Fruit fly (Drosophila melanogaster): ENCODE measurements around the gene Mipp1.

Gene Mipp1

dm6 chr3L:16582678-16583315 is 9.7 kb upstream of the Mipp1 start, which contains the start of gene Rpn12 (continued):
- TF ChIP-seq CG42726 (GFP tag; IDR thresholded peaks at IDR 0.05; ENCODE audit: partially characterized antibody) (no peak; the same call in 1 of the 2 replicates), CG14014 (GFP tag; IDR thresholded peaks at IDR 0.05) (no peak; the same call in 1 of the 2 replicates), PHDP (tag; optimal IDR thresholded peaks at IDR 0.05) (peak; percentile 36), D19A (tag; optimal IDR thresholded peaks at IDR 0.05) (peak; percentile 15), prd (optimal IDR thresholded peaks at IDR 0.05) (no peak), prd (GFP tag; IDR thresholded peaks at IDR 0.05) (no peak), lola (GFP tag; optimal IDR thresholded peaks at IDR 0.05) (peak in 1 of 3 experiments; percentile 23), org-1 (GFP tag; optimal IDR thresholded peaks at IDR 0.05) (no peak), CG2712 (tag; optimal IDR thresholded peaks at IDR 0.05) (peak; percentile 43), CG9727 (GFP tag; optimal IDR thresholded peaks at IDR 0.05) (peak; percentile 4), CG30020 (tag; optimal IDR thresholded peaks at IDR 0.05) (peak; percentile 37), bbx (GFP tag; IDR thresholded peaks at IDR 0.05; ENCODE audit: partially characterized antibody) (peak; percentile 82), unpg (GFP tag; optimal IDR thresholded peaks at IDR 0.05) (peak; percentile 20), CG17385 (GFP tag; optimal IDR thresholded peaks at IDR 0.05) (no peak), row (GFP tag; IDR thresholded peaks at IDR 0.05) (peak; percentile 68), Xrp1 (GFP tag; IDR thresholded peaks at IDR 0.05) (peak; percentile 39; the same call in 1 of the 2 replicates), maf-S (GFP tag; optimal IDR thresholded peaks at IDR 0.05) (no peak), pb (GFP tag; optimal IDR thresholded peaks at IDR 0.05) (no peak), gcm (GFP tag; optimal IDR thresholded peaks at IDR 0.05) (no peak), H2.0 (GFP tag; IDR thresholded peaks at IDR 0.05) (no peak), Hmr (GFP tag; optimal IDR thresholded peaks at IDR 0.05) (peak; percentile 8), CG32767 (GFP tag; IDR thresholded peaks at IDR 0.05) (no peak), CG7745 (tag; optimal IDR thresholded peaks at IDR 0.05) (no peak), CG1792 (GFP tag; optimal IDR thresholded peaks at IDR 0.05) (peak; percentile 37), fd3F (GFP tag; optimal IDR thresholded peaks at IDR 0.05) (no peak), rib (GFP tag; IDR thresholded peaks at IDR 0.05) (0 out of 2 replicates have a peak, but pooled peaks have one; percentile 21), shn (GFP tag; optimal IDR thresholded peaks at IDR 0.05) (no peak), CkIIα-i1 (GFP tag; IDR thresholded peaks at IDR 0.05) (no peak), twi (tag; optimal IDR thresholded peaks at IDR 0.05) (no peak), CG17802 (tag; optimal IDR thresholded peaks at IDR 0.05) (no peak), CG10543 (GFP tag; optimal IDR thresholded peaks at IDR 0.05) (peak; percentile 54), CG15601 (tag; optimal IDR thresholded peaks at IDR 0.05) (no peak), Eip74EF (GFP tag; optimal IDR thresholded peaks at IDR 0.05) (no peak), CG12299 (tag; optimal IDR thresholded peaks at IDR 0.05) (no peak), trem (tag; optimal IDR thresholded peaks at IDR 0.05) (peak; percentile 64), CG15514 (GFP tag; optimal IDR thresholded peaks at IDR 0.05) (peak; percentile 53), dmrt11E (tag; optimal IDR thresholded peaks at IDR 0.05) (no peak), bcd (GFP tag; optimal IDR thresholded peaks at IDR 0.05) (no peak), Myb (GFP tag; optimal IDR thresholded peaks at IDR 0.05) (no peak), stc (GFP tag; IDR thresholded peaks at IDR 0.05) (no peak), Gug (GFP tag; IDR thresholded peaks at IDR 0.05) (no peak), Sry-δ (GFP tag; optimal IDR thresholded peaks at IDR 0.05) (peak; percentile 90), phol (tag; optimal IDR thresholded peaks at IDR 0.05) (peak; percentile 44), Mad (GFP tag; optimal IDR thresholded peaks at IDR 0.05) (no peak), HLH3B (GFP tag; IDR thresholded peaks at IDR 0.05) (no peak), h (optimal IDR thresholded peaks at IDR 0.05) (no peak), kni (GFP tag; optimal IDR thresholded peaks at IDR 0.05) (no peak), CG11085 (GFP tag; IDR thresholded peaks at IDR 0.05) (no peak), Spps (tag; optimal IDR thresholded peaks at IDR 0.05) (no peak), CG13894 (tag; optimal IDR thresholded peaks at IDR 0.05) (peak; percentile 66)
